Worm (Caenorhabditis elegans) whole organism, L4/young adult: ENCODE data around the gene lys-8.
"Not testable (repeated sequence)": the region's sequence is repeated elsewhere in the genome, so short reads cannot be mapped to it uniquely, and the experiment has no call there.

Experiments used
- W03F9.2 ChIP-seq: fragments of 150-350 bp; optimal IDR thresholded peaks from 2 replicates; lab custom pipeline; 2014; ENCODE audit warnings: missing biosample characterization, missing genetic modification characterization
- dao-5 ChIP-seq: sonication (generic microtip); optimal IDR thresholded peaks from 2 replicates; lab custom pipeline; 2016; ENCODE audit warnings: missing genotype, missing genetic modification characterization, moderate library complexity, missing compliant biosample characterization
- him-1 ChIP-seq: sonication (generic microtip); optimal IDR thresholded peaks from 2 replicates; lab custom pipeline; 2016; ENCODE audit warnings: missing genotype, missing genetic modification reagents, missing genetic modification characterization, missing compliant biosample characterization

lys-8 gene

DNA sequence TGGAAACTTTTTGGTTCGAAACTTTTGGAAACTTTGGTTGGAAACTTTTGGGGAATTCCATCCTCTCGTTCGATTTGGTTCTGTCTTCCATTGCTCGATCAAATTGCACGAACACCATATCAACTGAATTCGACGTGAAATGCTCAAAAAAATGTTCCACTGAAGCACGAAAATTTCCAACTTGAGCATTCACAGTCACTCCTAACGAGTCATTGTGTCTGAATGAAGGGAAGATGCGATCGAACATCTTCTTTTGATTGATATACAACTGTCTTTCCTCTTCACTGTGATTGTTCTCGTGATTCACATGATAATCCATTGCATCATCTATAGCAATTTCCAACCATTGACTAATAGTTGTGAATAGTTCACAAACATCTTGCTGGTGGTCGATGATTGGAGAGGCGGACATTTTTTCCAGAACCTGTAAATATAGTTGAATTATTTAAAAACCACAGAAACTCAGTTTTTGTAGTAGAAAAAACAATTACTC is 42.4 kb downstream of the lys-8 start, which contains the start of gene F59E12.15:
TSS of gene F59E12.15 (minus strand) at position 51 of the 493 bp plus-strand sequence.
- TF ChIP-seq W03F9.2 (tag; lab: Kevin White, UChicago) (no peak), dao-5 (tag; lab: Kevin White, UChicago) (no peak), him-1 (no peak)

DNA sequence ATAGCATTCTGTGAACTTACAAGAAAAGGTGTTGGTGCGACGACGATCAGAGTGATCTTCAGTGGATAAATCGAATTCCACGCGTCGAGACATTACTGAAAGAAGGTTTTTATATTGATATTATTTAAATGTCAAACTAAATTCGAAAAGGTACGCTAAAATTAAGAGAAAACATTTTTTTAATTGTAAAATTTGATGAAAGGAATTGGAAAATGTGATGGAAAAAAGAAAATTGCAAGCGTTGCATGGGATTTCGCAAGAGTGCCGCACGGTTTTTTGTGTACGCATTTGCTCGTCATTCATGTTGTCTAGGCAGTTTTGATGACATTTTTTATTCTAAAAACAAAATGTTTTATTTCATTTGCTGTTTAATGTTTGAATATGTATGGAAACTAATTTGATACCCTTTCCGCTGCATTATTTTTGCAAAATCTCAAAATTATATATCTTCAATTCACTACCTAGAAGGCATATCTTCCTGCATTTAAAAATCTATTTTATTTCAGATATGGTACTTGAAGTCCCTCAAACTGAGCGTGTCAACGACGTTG is 44.9 kb downstream of the lys-8 start, which contains the start of the genes F59E12.6 and npl-4.1:
TSS of gene F59E12.6 (minus strand) at position 101 of the 551 bp plus-strand sequence.
TSS of gene npl-4.1 (plus strand) at position 501 of the 551 bp plus-strand sequence.
- TF ChIP-seq W03F9.2 (tag; lab: Kevin White, UChicago); him-1; dao-5 (tag; lab: Kevin White, UChicago): not testable (repeated sequence)

DNA sequence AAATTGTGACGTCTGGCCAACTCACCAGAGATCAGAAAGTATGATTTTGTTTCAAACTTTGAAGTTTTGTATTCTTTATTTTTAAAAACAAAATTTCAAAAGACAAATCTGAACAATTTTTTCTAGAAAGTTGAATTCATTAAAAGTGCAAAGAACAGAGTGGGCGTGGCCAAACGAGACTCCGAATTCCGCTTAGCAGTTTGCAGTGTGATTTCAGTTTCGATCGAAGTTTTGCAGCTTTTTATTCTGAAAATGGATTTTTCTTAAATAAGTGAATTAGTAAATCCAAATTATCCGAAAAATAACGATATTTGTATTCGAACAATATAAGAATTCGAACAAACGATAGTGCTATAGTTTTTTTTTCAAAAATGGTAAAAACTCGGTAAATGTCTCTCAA is 47.5 kb downstream of the lys-8 start:
- TF ChIP-seq W03F9.2 (tag; lab: Kevin White, UChicago) (no peak), him-1 (no peak), dao-5 (tag; lab: Kevin White, UChicago) (no peak)

- TF ChIP-seq dao-5 (tag; lab: Kevin White, UChicago) (no peak), W03F9.2 (tag; lab: Kevin White, UChicago) (no peak), him-1 (no peak)
These were observed 50.8 kb downstream of the lys-8 start, which contains the start of gene F59E12.8 for ce11 chrII:5636826-5637225. TSS of gene F59E12.8 (minus strand) at chrII:5636926.
